Worm (Caenorhabditis elegans) whole organism, L4 larva: ENCODE results near the gene mak-1.

Experiments
- F26F4.8 ChIP-seq: fragments of 200-800 bp; sonication (Bioruptor generic); conservative IDR thresholded peaks from 2 replicates; pipeline ENCODE4 v1.3.6; 2022; ENCODE audit warnings: missing genetic modification characterization, missing compliant biosample characterization
- F37D6.2 ChIP-seq: sonication (generic microtip); optimal IDR thresholded peaks from 2 replicates; lab custom pipeline; 2016; ENCODE audit warnings: mild to moderate bottlenecking, missing genetic modification characterization, missing compliant biosample characterization
- F44E2.7 ChIP-seq: fragments of 200-800 bp; sonication (Bioruptor generic); IDR thresholded peaks from 2 replicates; pipeline ENCODE4 v2.1.2; 2022; ENCODE audit warnings: missing genetic modification characterization, missing compliant biosample characterization
- F49E8.2 ChIP-seq: sonication (generic microtip); optimal IDR thresholded peaks from 2 replicates; lab custom pipeline; 2016; ENCODE audit warnings: missing compliant biosample characterization, mild to moderate bottlenecking, missing genetic modification characterization, borderline replicate concordance
- R02D3.7 ChIP-seq: fragments of 150-350 bp; sonication (generic microtip); optimal IDR thresholded peaks from 3 replicates; lab custom pipeline; 2014; ENCODE audit warnings: missing biosample characterization, missing genetic modification characterization
- T20F7.1 ChIP-seq: fragments of 200-800 bp; sonication (Bioruptor generic); optimal IDR thresholded peaks from 2 replicates; lab custom pipeline; 2018; ENCODE audit warnings: mild to moderate bottlenecking, missing genetic modification characterization, missing compliant biosample characterization
- T26A8.4 ChIP-seq: fragments of 200-800 bp; sonication (Bioruptor generic); IDR thresholded peaks from 2 replicates; pipeline ENCODE4 v1.3.6; 2022; ENCODE audit warnings: missing genetic modification characterization, missing compliant biosample characterization
- Y75B8A.6 ChIP-seq: fragments of 200-800 bp; sonication (Bioruptor generic); IDR thresholded peaks from 2 replicates; pipeline ENCODE4 v1.3.6; 2022; ENCODE audit warnings: missing genetic modification reagents, missing genetic modification characterization, missing compliant biosample characterization
- arid-1 ChIP-seq: fragments of 200-800 bp; sonication (Bioruptor generic); conservative IDR thresholded peaks from 2 replicates; pipeline ENCODE4 v1.3.6; 2022; ENCODE audit warnings: missing genetic modification reagents, missing genetic modification characterization, missing compliant biosample characterization
- attf-4 ChIP-seq: sonication (generic microtip); optimal IDR thresholded peaks from 3 replicates; lab custom pipeline; 2017; ENCODE audit warnings: missing biosample characterization, missing genetic modification characterization
- ceh-28 ChIP-seq: fragments of 150-350 bp; optimal IDR thresholded peaks from 2 replicates; lab custom pipeline; 2014; ENCODE audit warnings: missing biosample characterization, missing genetic modification reagents, missing genetic modification characterization
- ceh-32 ChIP-seq: sonication (generic microtip); optimal IDR thresholded peaks from 2 replicates; lab custom pipeline; 2016; ENCODE audit warnings: mild to moderate bottlenecking, missing genetic modification characterization, missing compliant biosample characterization; ENCODE audit not compliant: poor library complexity
- daf-19 ChIP-seq: fragments of 200-800 bp; sonication (Bioruptor generic); conservative IDR thresholded peaks from 2 replicates; pipeline ENCODE4 v1.3.6; 2022; ENCODE audit warnings: missing genetic modification characterization, missing compliant biosample characterization
- daf-8 ChIP-seq: fragments of 200-800 bp; sonication (Bioruptor generic); IDR thresholded peaks from 2 replicates; pipeline ENCODE4 v1.3.6; 2022; ENCODE audit warnings: missing genetic modification characterization, missing compliant biosample characterization
- dmd-8 ChIP-seq: fragments of 200-800 bp; sonication (Bioruptor generic); IDR thresholded peaks from 2 replicates; pipeline ENCODE4 v1.3.6; 2022; ENCODE audit warnings: missing genetic modification characterization, missing compliant biosample characterization
- dve-1 ChIP-seq: sonication (generic microtip); optimal IDR thresholded peaks from 2 replicates; lab custom pipeline; 2017; ENCODE audit warnings: antibody characterized with exemption, mild to moderate bottlenecking, missing genetic modification characterization, missing compliant biosample characterization; ENCODE audit not compliant: insufficient read depth
- fkh-10 ChIP-seq: fragments of 150-350 bp; optimal IDR thresholded peaks from 2 replicates; lab custom pipeline; 2014; ENCODE audit warnings: missing biosample characterization, missing genetic modification reagents, missing genetic modification characterization
- fos-1 ChIP-seq: fragments of 150-350 bp; optimal IDR thresholded peaks from 2 replicates; lab custom pipeline; 2014; ENCODE audit warnings: missing biosample characterization, missing genetic modification characterization
- hif-1 ChIP-seq, 2 experiments: sonication (generic microtip); optimal IDR thresholded peaks; 2 replicates each; lab custom pipeline; 2016 to 2017; ENCODE audit warnings: missing compliant biosample characterization in 2 of 2, missing genetic modification characterization in 2 of 2, missing genetic modification reagents in 2 of 2, missing genotype in 2 of 2, mild to moderate bottlenecking in 1 of 2
- hlh-30 ChIP-seq: sonication (generic microtip); optimal IDR thresholded peaks from 2 replicates; lab custom pipeline; 2017; ENCODE audit warnings: antibody characterized with exemption, mild to moderate bottlenecking, missing genetic modification characterization, missing compliant biosample characterization; ENCODE audit not compliant: insufficient read depth
- hmg-1.1 ChIP-seq: fragments of 200-800 bp; sonication (Bioruptor generic); IDR thresholded peaks from 2 replicates; pipeline ENCODE4 v1.3.6; 2022; ENCODE audit warnings: missing genetic modification reagents, missing genetic modification characterization, missing compliant biosample characterization
- lin-1 ChIP-seq: fragments of 200-800 bp; sonication (Bioruptor generic); IDR thresholded peaks from 2 replicates; pipeline ENCODE4 v1.3.6; 2022; ENCODE audit warnings: missing genetic modification reagents, missing genetic modification characterization, missing compliant biosample characterization
- lin-29 ChIP-seq: fragments of 200-800 bp; sonication (Bioruptor generic); IDR thresholded peaks from 2 replicates; pipeline ENCODE4 v1.3.6; 2022; ENCODE audit warnings: missing genetic modification reagents, missing genetic modification characterization, missing compliant biosample characterization
- lin-38 ChIP-seq: fragments of 200-800 bp; sonication (Bioruptor generic); IDR thresholded peaks from 2 replicates; pipeline ENCODE4 v1.3.6; 2022; ENCODE audit warnings: missing genetic modification reagents, missing genetic modification characterization, missing compliant biosample characterization
- lir-3 ChIP-seq: sonication (generic microtip); optimal IDR thresholded peaks from 2 replicates; lab custom pipeline; 2016; ENCODE audit warnings: mild to moderate bottlenecking, missing genetic modification characterization, missing compliant biosample characterization
- madf-5 ChIP-seq, 2 experiments: fragments of 200-800 bp; sonication (Bioruptor generic); IDR thresholded peaks; 2 replicates each; pipeline ENCODE4 v1.3.6; 2022; ENCODE audit warnings: missing compliant biosample characterization in 2 of 2, missing genetic modification characterization in 2 of 2
- mdl-1 ChIP-seq, 2 experiments: fragments of 150-350 bp in 1 of 2; sonication (generic microtip) in 1 of 2; optimal IDR thresholded peaks; 2 replicates each; lab custom pipeline; 2014 to 2017; ENCODE audit warnings: missing biosample characterization in 2 of 2, missing genetic modification characterization in 2 of 2
- mdt-29 ChIP-seq: fragments of 200-800 bp; sonication (Bioruptor generic); IDR thresholded peaks from 2 replicates; pipeline ENCODE4 v1.3.6; 2022; ENCODE audit warnings: missing genetic modification reagents, missing genetic modification characterization, missing compliant biosample characterization
- nhr-102 ChIP-seq: sonication (generic microtip); optimal IDR thresholded peaks from 2 replicates; lab custom pipeline; 2016; ENCODE audit warnings: mild to moderate bottlenecking, missing genetic modification characterization, moderate library complexity, missing compliant biosample characterization
- nhr-111 ChIP-seq: fragments of 200-800 bp; sonication (Bioruptor generic); optimal IDR thresholded peaks from 2 replicates; lab custom pipeline; 2018; ENCODE audit warnings: mild to moderate bottlenecking, missing genetic modification characterization, missing compliant biosample characterization
- nhr-237 ChIP-seq: sonication (generic microtip); optimal IDR thresholded peaks from 2 replicates; lab custom pipeline; 2017; ENCODE audit warnings: missing biosample characterization, missing genetic modification characterization
- nhr-28 ChIP-seq: fragments of 150-350 bp; optimal IDR thresholded peaks from 2 replicates; lab custom pipeline; 2014; ENCODE audit warnings: missing biosample characterization, missing genetic modification characterization
- nhr-42 ChIP-seq: fragments of 200-800 bp; sonication (Bioruptor generic); IDR thresholded peaks from 2 replicates; pipeline ENCODE4 v1.3.6; 2022; ENCODE audit warnings: missing genetic modification characterization, missing compliant biosample characterization
- nhr-77 ChIP-seq: fragments of 150-350 bp; optimal IDR thresholded peaks from 2 replicates; lab custom pipeline; 2014; ENCODE audit warnings: missing biosample characterization, missing genetic modification characterization
- pha-4 ChIP-seq, 2 experiments: fragments of 150-350 bp in 1 of 2; fragments of 200-800 bp in 1 of 2; sonication (Bioruptor generic) in 1 of 2; IDR thresholded peaks in 1 of 2; optimal IDR thresholded peaks in 1 of 2; 2 replicates each; pipeline versions ENCODE4 v1.3.6 to Lab custom; 2014 to 2022; ENCODE audit warnings: missing genetic modification characterization in 2 of 2, missing genetic modification reagents in 2 of 2, missing biosample characterization in 1 of 2, missing compliant biosample characterization in 1 of 2
- set-16 ChIP-seq: fragments of 200-800 bp; sonication (Bioruptor generic); IDR thresholded peaks from 2 replicates; pipeline ENCODE4 v1.3.6; 2022; ENCODE audit warnings: missing genetic modification reagents, missing genetic modification characterization, missing compliant biosample characterization
- skn-1 ChIP-seq: fragments of 150-350 bp; optimal IDR thresholded peaks from 2 replicates; lab custom pipeline; 2014; ENCODE audit warnings: missing biosample characterization, missing genetic modification characterization
- snpc-4 ChIP-seq: fragments of 150-350 bp; optimal IDR thresholded peaks from 2 replicates; lab custom pipeline; 2014; ENCODE audit warnings: missing biosample characterization, missing genetic modification characterization
- spr-3 ChIP-seq: fragments of 200-800 bp; sonication (Bioruptor generic); optimal IDR thresholded peaks from 2 replicates; lab custom pipeline; 2018; ENCODE audit warnings: mild to moderate bottlenecking, missing genetic modification characterization, missing compliant biosample characterization
- tag-97 ChIP-seq: fragments of 200-800 bp; sonication (Bioruptor generic); IDR thresholded peaks from 2 replicates; pipeline ENCODE4 v1.3.6; 2022; ENCODE audit warnings: missing genetic modification characterization, missing compliant biosample characterization
- tra-1 ChIP-seq: fragments of 200-800 bp; sonication (Bioruptor generic); IDR thresholded peaks from 2 replicates; pipeline ENCODE4 v1.3.6; 2022; ENCODE audit warnings: missing genetic modification reagents, missing genetic modification characterization, missing compliant biosample characterization
- unc-62 ChIP-seq, 3 experiments: fragments of 150-350 bp in 1 of 3; sonication (generic microtip); optimal IDR thresholded peaks in 2 of 3; peaks in 1 of 3; 1 replicate in 1 of 3; 2 replicates in 2 of 3; lab custom pipeline; 2014 to 2017; ENCODE audit warnings: missing biosample characterization in 3 of 3, missing genetic modification characterization in 3 of 3, missing genetic modification reagents in 3 of 3, missing genotype in 1 of 3
- vab-7 ChIP-seq: fragments of 200-800 bp; sonication (Bioruptor generic); IDR thresholded peaks from 2 replicates; pipeline ENCODE4 v1.3.6; 2022; ENCODE audit warnings: missing genetic modification reagents, missing genetic modification characterization, missing compliant biosample characterization
- zag-1 ChIP-seq: fragments of 150-350 bp; optimal IDR thresholded peaks from 2 replicates; lab custom pipeline; 2014; ENCODE audit warnings: missing biosample characterization, missing genetic modification characterization
- zfp-2 ChIP-seq: sonication (generic microtip); optimal IDR thresholded peaks from 2 replicates; lab custom pipeline; 2016; ENCODE audit warnings: mild to moderate bottlenecking, missing genetic modification characterization, missing compliant biosample characterization
- zfp-3 ChIP-seq: fragments of 200-800 bp; sonication (Bioruptor generic); conservative IDR thresholded peaks from 2 replicates; pipeline ENCODE4 v1.3.6; 2022; ENCODE audit warnings: missing genetic modification reagents, missing genetic modification characterization, missing compliant biosample characterization
- zip-2 ChIP-seq: fragments of 150-350 bp; optimal IDR thresholded peaks from 2 replicates; lab custom pipeline; 2014; ENCODE audit warnings: missing biosample characterization, missing genetic modification characterization
- ztf-7 ChIP-seq: fragments of 150-350 bp; optimal IDR thresholded peaks from 2 replicates; lab custom pipeline; 2014; ENCODE audit warnings: missing biosample characterization, missing genetic modification characterization

mak-1 gene

DNA sequence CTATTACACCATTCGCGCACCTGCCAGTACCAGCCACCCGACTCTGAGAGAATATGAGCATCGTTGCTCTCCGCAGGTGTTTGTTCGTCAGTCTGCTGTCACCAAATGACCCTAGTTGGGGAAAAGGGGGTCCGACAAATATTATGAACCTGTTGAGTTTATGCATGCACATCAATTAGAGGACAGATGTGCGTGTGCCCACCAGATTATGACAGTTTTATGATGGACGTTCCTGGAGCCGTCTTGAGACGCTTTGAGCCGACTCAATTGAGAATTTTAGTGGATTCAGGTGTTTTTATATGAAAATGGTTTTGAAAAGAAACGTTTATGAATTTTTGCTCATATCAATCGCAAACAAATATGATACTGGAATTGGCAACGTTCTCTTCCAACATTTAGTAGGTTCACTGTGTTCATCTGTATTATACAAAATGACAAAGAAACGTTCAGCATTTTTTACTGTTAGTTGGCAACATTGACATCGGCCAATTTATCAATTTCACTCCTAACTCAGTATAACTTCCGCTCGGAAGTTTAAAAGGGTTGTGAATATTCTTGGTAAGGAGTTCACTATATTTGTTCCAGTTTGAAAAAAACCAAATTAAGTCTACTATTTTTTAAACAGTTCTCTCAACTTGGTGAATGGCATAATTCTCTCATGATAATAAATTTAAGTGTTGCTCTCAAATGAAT lies 3.5 kb downstream of the mak-1 start (continued):
- TF ChIP-seq skn-1, result no peak
- no peak for TF ChIP-seq R02D3.7 (tag; lab: Kevin White, UChicago)
- peak; percentile 71 for TF ChIP-seq arid-1 (GFP tag; lab: Robert Waterston, UW)
- peak; percentile 41 for TF ChIP-seq nhr-111 (GFP tag; lab: Kevin White, UChicago)
- no peak for TF ChIP-seq unc-62 (GFP tag; optimal IDR thresholded peaks at IDR 0.05 in 1 of 2; lab: Kevin White, UChicago)
- no peak for TF ChIP-seq unc-62 (tag; optimal IDR thresholded peaks at IDR 0.05; lab: Kevin White, UChicago)
- TF ChIP-seq zip-2 (tag; lab: Kevin White, UChicago), result no peak
- TF ChIP-seq fos-1, result peak; percentile 20
- peak; percentile 78 for TF ChIP-seq nhr-77
- TF ChIP-seq dve-1 (tag; lab: Kevin White, UChicago), result peak; percentile 75
- no peak for TF ChIP-seq daf-8 (GFP tag; lab: Robert Waterston, UW)
- peak; percentile 54 for TF ChIP-seq nhr-42
- TF ChIP-seq daf-19 (GFP tag; lab: Robert Waterston, UW), result no peak
- no peak for TF ChIP-seq ceh-32
- TF ChIP-seq F44E2.7, result peak; percentile 54; the same call in 1 of the 2 replicates
- peak; percentile 48; the same call in 1 of the 2 replicates for TF ChIP-seq mdt-29 (GFP tag; lab: Robert Waterston, UW)
- TF ChIP-seq lir-3 (tag; lab: Kevin White, UChicago), result no peak
- TF ChIP-seq nhr-28 (tag; lab: Kevin White, UChicago), result peak; percentile 15
- TF ChIP-seq F49E8.2, result no peak
- TF ChIP-seq mdl-1 (tag; optimal IDR thresholded peaks at IDR 0.05; lab: Kevin White, UChicago), result peak in 1 of 2 experiments; percentile 6
- peak; percentile 68 for TF ChIP-seq T20F7.1
- peak; percentile 77; the same call in 1 of the 2 replicates for TF ChIP-seq tra-1 (GFP tag; lab: Robert Waterston, UW)
- TF ChIP-seq zag-1, result no peak
- peak; percentile 41 for TF ChIP-seq hmg-1.1
- peak; percentile 9 for TF ChIP-seq hlh-30 (tag; lab: Kevin White, UChicago)
- TF ChIP-seq attf-4 (tag; lab: Kevin White, UChicago), result no peak
- TF ChIP-seq dmd-8 (GFP tag; lab: Robert Waterston, UW), result no peak
- TF ChIP-seq zfp-3 (GFP tag; lab: Robert Waterston, UW), result peak; percentile 96
- no peak for TF ChIP-seq nhr-237 (tag; lab: Kevin White, UChicago)
- peak; percentile 66; the same call in 1 of the 2 replicates for TF ChIP-seq Y75B8A.6 (GFP tag; lab: Robert Waterston, UW)
- TF ChIP-seq F26F4.8, result no peak
- no peak for TF ChIP-seq ceh-28 (tag; lab: Kevin White, UChicago)
- TF ChIP-seq pha-4 (GFP tag; IDR thresholded peaks at IDR 0.05; lab: Robert Waterston, UW), result no peak; the same call in 1 of the 2 replicates
- no peak for TF ChIP-seq pha-4 (tag; optimal IDR thresholded peaks at IDR 0.05; lab: Kevin White, UChicago)
- TF ChIP-seq ztf-7 (tag; lab: Kevin White, UChicago), result no peak
- TF ChIP-seq set-16, result no peak
- TF ChIP-seq zfp-2, result no peak
- 0 out of 2 replicates have a peak, but pooled peaks have one; percentile 20 for TF ChIP-seq lin-29 (GFP tag; lab: Robert Waterston, UW)
- TF ChIP-seq spr-3 (GFP tag; lab: Kevin White, UChicago), result no peak
- peak in 1 of 2 experiments; percentile 45 for TF ChIP-seq hif-1 (tag; optimal IDR thresholded peaks at IDR 0.05; lab: Kevin White, UChicago)
- TF ChIP-seq lin-38, result peak; percentile 58; the same call in 1 of the 2 replicates
- TF ChIP-seq tag-97 (GFP tag; lab: Robert Waterston, UW), result no peak
- TF ChIP-seq nhr-102 (tag; lab: Kevin White, UChicago), result peak; percentile 71
- peak; percentile 82 for TF ChIP-seq T26A8.4 (GFP tag; lab: Robert Waterston, UW)
- no peak for TF ChIP-seq vab-7 (GFP tag; lab: Robert Waterston, UW)
- TF ChIP-seq lin-1 (GFP tag; lab: Robert Waterston, UW), result peak; percentile 40; the same call in 1 of the 2 replicates
- TF ChIP-seq F37D6.2 (tag; lab: Kevin White, UChicago), result no peak
- TF ChIP-seq snpc-4 (tag; lab: Kevin White, UChicago), result no peak
- TF ChIP-seq fkh-10 (GFP tag; lab: Kevin White, UChicago), result no peak
- peak; percentile 8 to 61; a peak in 2 of 4 replicates for TF ChIP-seq madf-5 (GFP tag; IDR thresholded peaks at IDR 0.05; lab: Robert Waterston, UW)
